Fruit fly (Drosophila melanogaster) Kc167 (cell line): Measurements from ENCODE around the gene CG42505.

Experiments
- Myc ChIP-seq: fragments of >200 bp; optimal IDR thresholded peaks from 2 replicates; lab custom pipeline; 2017; ENCODE audit warnings: missing external identifiers
- Sin3A ChIP-seq: fragments of >200 bp; optimal IDR thresholded peaks from 2 replicates; lab custom pipeline; 2018; ENCODE audit warnings: missing external identifiers
- h ChIP-seq: fragments of >200 bp; optimal IDR thresholded peaks from 3 replicates; lab custom pipeline; 2018; ENCODE audit warnings: missing external identifiers
- insv ChIP-seq: fragments of >200 bp; optimal IDR thresholded peaks from 3 replicates; lab custom pipeline; 2018; ENCODE audit warnings: missing external identifiers
- psq ChIP-seq: fragments of >200 bp; optimal IDR thresholded peaks from 2 replicates; lab custom pipeline; 2017; ENCODE audit warnings: missing external identifiers
- ttk ChIP-seq: sonication (Bioruptor generic); optimal IDR thresholded peaks from 2 replicates; lab custom pipeline; 2017; ENCODE audit warnings: missing external identifiers

dm6 chr3R:11979879-11980571, 51.5 kb downstream of the CG42505 start, which contains the start of gene CG18547:
- TF ChIP-seq h (lab: Kevin White, UChicago) (no peak), insv (lab: Kevin White, UChicago) (no peak), psq (lab: Kevin White, UChicago) (no peak), Myc (lab: Kevin White, UChicago) (no peak), Sin3A (lab: Kevin White, UChicago) (no peak), ttk (lab: Kevin White, UChicago) (no peak)
